Worm (Caenorhabditis elegans) whole organism, mixed stage, embryonic: ENCODE results near the gene chpf-1.

Experiments used
- ceh-39 ChIP-seq: fragments of 150-350 bp; optimal IDR thresholded peaks from 2 replicates; lab custom pipeline; 2014; ENCODE audit warnings: missing biosample characterization, missing genetic modification characterization
- ceh-43 ChIP-seq: fragments of 200-800 bp; sonication (Bioruptor generic); optimal IDR thresholded peaks from 2 replicates; lab custom pipeline; 2018; ENCODE audit warnings: mild to moderate bottlenecking, missing genetic modification characterization, moderate library complexity, missing compliant biosample characterization
- elt-1 ChIP-seq: sonication (generic microtip); optimal IDR thresholded peaks from 2 replicates; lab custom pipeline; 2017; ENCODE audit warnings: missing genetic modification characterization, mild to moderate bottlenecking, missing compliant biosample characterization, antibody characterized with exemption, moderate library complexity, borderline replicate concordance; ENCODE audit not compliant: insufficient read depth
- elt-3 ChIP-seq: fragments of 150-350 bp; optimal IDR thresholded peaks from 2 replicates; lab custom pipeline; 2014; ENCODE audit warnings: missing biosample characterization, missing genetic modification characterization
- lin-32 ChIP-seq: fragments of 200-800 bp; sonication (Bioruptor generic); optimal IDR thresholded peaks from 2 replicates; lab custom pipeline; 2018; ENCODE audit warnings: mild to moderate bottlenecking, missing genetic modification characterization, missing compliant biosample characterization
- nhr-12 ChIP-seq: fragments of 150-350 bp; optimal IDR thresholded peaks from 2 replicates; lab custom pipeline; 2014; ENCODE audit warnings: missing biosample characterization, missing genetic modification characterization
- nhr-237 ChIP-seq: fragments of 150-350 bp; optimal IDR thresholded peaks from 2 replicates; lab custom pipeline; 2014; ENCODE audit warnings: missing biosample characterization, missing genetic modification characterization
- pha-4 ChIP-seq: fragments of 150-350 bp; optimal IDR thresholded peaks from 2 replicates; lab custom pipeline; 2018; ENCODE audit warnings: missing biosample characterization, missing genetic modification reagents, missing genetic modification characterization
- tbx-8 ChIP-seq: fragments of 200-800 bp; sonication (Bioruptor generic); optimal IDR thresholded peaks from 2 replicates; lab custom pipeline; 2018; ENCODE audit warnings: mild to moderate bottlenecking, missing genetic modification characterization, moderate library complexity, missing compliant biosample characterization
- unc-62 ChIP-seq: fragments of 150-350 bp; optimal IDR thresholded peaks from 2 replicates; lab custom pipeline; 2014; ENCODE audit warnings: missing biosample characterization, missing genetic modification reagents, missing genetic modification characterization
- ztf-11 ChIP-seq: fragments of 150-350 bp; optimal IDR thresholded peaks from 2 replicates; lab custom pipeline; 2014; ENCODE audit warnings: missing biosample characterization, missing genetic modification characterization

- no peak for TF ChIP-seq ztf-11 (tag; lab: Kevin White, UChicago)
- no peak for TF ChIP-seq nhr-12
- TF ChIP-seq elt-1, result no peak
- no peak for TF ChIP-seq unc-62
- no peak for TF ChIP-seq ceh-43 (GFP tag; lab: Kevin White, UChicago)
- no peak for TF ChIP-seq nhr-237 (tag; lab: Kevin White, UChicago)
- TF ChIP-seq pha-4 (tag; lab: Kevin White, UChicago), result no peak
- TF ChIP-seq tbx-8, result no peak
- no peak for TF ChIP-seq elt-3 (tag; lab: Kevin White, UChicago)
- no peak for TF ChIP-seq ceh-39 (tag; lab: Kevin White, UChicago)
- TF ChIP-seq lin-32, result no peak
Observed at ce11 chrV:10182984-10183383, 20.3 kb downstream of the chpf-1 start, which contains the start of gene ZK856.4.
